Fruit fly (Drosophila melanogaster) whole organism, embryonic: ENCODE results near the gene axo.

Experiments used
- Ada2b ChIP-seq: fragments of 200-800 bp; sonication (Bioruptor generic); IDR thresholded peaks from 2 replicates; pipeline ENCODE4 v1.3.6; 2022; ENCODE audit warnings: missing biosample characterization, missing genetic modification characterization
- CG1024 ChIP-seq: fragments of 200-800 bp; sonication (Bioruptor generic); IDR thresholded peaks from 2 replicates; pipeline ENCODE4 v1.3.6; 2022; ENCODE audit warnings: missing biosample characterization, missing genetic modification characterization
- CG10267 ChIP-seq: fragments of 200-800 bp; sonication (Bioruptor generic); optimal IDR thresholded peaks from 2 replicates; lab custom pipeline; 2018; ENCODE audit warnings: missing biosample characterization, mild to moderate bottlenecking, missing genetic modification characterization, moderate library complexity
- CG10654 ChIP-seq: fragments of 200-800 bp; sonication (Bioruptor generic); optimal IDR thresholded peaks from 2 replicates; lab custom pipeline; 2016; ENCODE audit warnings: missing biosample characterization, missing genetic modification characterization
- CG11085 ChIP-seq: fragments of 200-800 bp; sonication (Bioruptor generic); IDR thresholded peaks from 2 replicates; pipeline ENCODE4 v1.3.6; 2022; ENCODE audit warnings: missing biosample characterization, missing genetic modification characterization
- CG11247 ChIP-seq: fragments of 200-800 bp; sonication (Bioruptor generic); IDR thresholded peaks from 2 replicates; pipeline ENCODE4 v1.3.6; 2022; ENCODE audit warnings: missing biosample characterization, missing genetic modification characterization
- CG11504 ChIP-seq: fragments of 200-800 bp; sonication (Bioruptor generic); optimal IDR thresholded peaks from 3 replicates; lab custom pipeline; 2019; ENCODE audit warnings: missing biosample characterization, mild to moderate bottlenecking, missing genetic modification characterization, moderate library complexity
- CG12659 ChIP-seq: fragments of 200-800 bp; sonication (Bioruptor generic); optimal IDR thresholded peaks from 3 replicates; lab custom pipeline; 2017; ENCODE audit warnings: mild to moderate bottlenecking, missing biosample characterization, missing genetic modification reagents, missing genetic modification characterization
- CG12942 ChIP-seq: fragments of 200-800 bp; sonication (Bioruptor generic); optimal IDR thresholded peaks from 3 replicates; lab custom pipeline; 2016; ENCODE audit warnings: missing biosample characterization, missing genetic modification characterization
- CG13894 ChIP-seq: fragments of 200-800 bp; sonication (Bioruptor generic); optimal IDR thresholded peaks from 3 replicates; lab custom pipeline; 2018; ENCODE audit warnings: missing biosample characterization, mild to moderate bottlenecking, missing genetic modification characterization, moderate library complexity
- CG14050 ChIP-seq: fragments of 200-800 bp; sonication (Bioruptor generic); IDR thresholded peaks from 3 replicates; pipeline ENCODE4 v1.3.6; 2022; ENCODE audit warnings: missing biosample characterization, missing genetic modification characterization
- CG14441 ChIP-seq: fragments of 200-800 bp; sonication (Bioruptor generic); IDR thresholded peaks from 2 replicates; pipeline ENCODE4 v1.3.6; 2022; ENCODE audit warnings: missing biosample characterization, missing genetic modification characterization
- CG14710 ChIP-seq: fragments of 200-800 bp; sonication (Bioruptor generic); optimal IDR thresholded peaks from 3 replicates; lab custom pipeline; 2019; ENCODE audit warnings: missing biosample characterization, mild to moderate bottlenecking, missing genetic modification characterization, moderate library complexity
- CG15269 ChIP-seq: fragments of 200-800 bp; sonication (Bioruptor generic); optimal IDR thresholded peaks from 2 replicates; lab custom pipeline; 2018; ENCODE audit warnings: missing biosample characterization, mild to moderate bottlenecking, missing genetic modification characterization, moderate library complexity
- CG15514 ChIP-seq: fragments of 200-800 bp; sonication (Bioruptor generic); optimal IDR thresholded peaks from 3 replicates; lab custom pipeline; 2017; ENCODE audit warnings: missing biosample characterization, missing genetic modification characterization, mild to moderate bottlenecking, moderate library complexity, missing genetic modification reagents
- CG1832 ChIP-seq: fragments of 200-800 bp; sonication (Bioruptor generic); optimal IDR thresholded peaks from 2 replicates; lab custom pipeline; 2017; ENCODE audit warnings: missing biosample characterization, mild to moderate bottlenecking, missing genetic modification characterization, inconsistent platforms
- CG2202 ChIP-seq: fragments of 200-800 bp; sonication (Bioruptor generic); optimal IDR thresholded peaks from 2 replicates; lab custom pipeline; 2018; ENCODE audit warnings: missing biosample characterization, mild to moderate bottlenecking, missing genetic modification characterization
- CG2712 ChIP-seq: fragments of 200-800 bp; optimal IDR thresholded peaks from 3 replicates; lab custom pipeline; 2019; ENCODE audit warnings: missing biosample characterization, mild to moderate bottlenecking, missing genetic modification characterization, moderate library complexity
- CG31388 ChIP-seq: fragments of 200-800 bp; sonication (Bioruptor generic); optimal IDR thresholded peaks from 2 replicates; lab custom pipeline; 2016; ENCODE audit warnings: missing biosample characterization, missing genetic modification characterization
- CG4730 ChIP-seq: fragments of 200-800 bp; sonication (Bioruptor generic); IDR thresholded peaks from 2 replicates; pipeline ENCODE4 v1.3.6; 2022; ENCODE audit warnings: missing biosample characterization, missing genetic modification characterization
- CG9215 ChIP-seq: fragments of 200-800 bp; sonication (Bioruptor generic); IDR thresholded peaks from 2 replicates; pipeline ENCODE4 v1.3.6; 2022; ENCODE audit warnings: missing biosample characterization, missing genetic modification characterization
- Camta ChIP-seq: fragments of 200-800 bp; sonication (Bioruptor generic); optimal IDR thresholded peaks from 2 replicates; lab custom pipeline; 2016; ENCODE audit warnings: missing biosample characterization, missing genetic modification characterization
- D19A ChIP-seq: fragments of 200-800 bp; optimal IDR thresholded peaks from 3 replicates; lab custom pipeline; 2019; ENCODE audit warnings: missing biosample characterization, mild to moderate bottlenecking, missing genetic modification characterization, moderate library complexity
- Doc3 ChIP-seq: fragments of 200-800 bp; sonication (Bioruptor generic); IDR thresholded peaks from 3 replicates; pipeline ENCODE4 v1.3.6; 2022; ENCODE audit warnings: missing biosample characterization, missing genetic modification characterization; ENCODE audit not compliant: partially characterized antibody
- E2f1 ChIP-seq: fragments of 200-800 bp; sonication (Bioruptor generic); IDR thresholded peaks from 2 replicates; pipeline ENCODE4 v1.3.6; 2022; ENCODE audit warnings: missing biosample characterization, missing genetic modification characterization
- Ets65A ChIP-seq: fragments of 200-800 bp; sonication (Bioruptor generic); peaks from one replicate; lab custom pipeline; 2016; ENCODE audit warnings: missing biosample characterization, missing genetic modification characterization
- Ets97D ChIP-seq: fragments of 200-800 bp; sonication (Bioruptor generic); optimal IDR thresholded peaks from 3 replicates; lab custom pipeline; 2016; ENCODE audit warnings: missing biosample characterization, missing genetic modification characterization
- Fer1 ChIP-seq: fragments of 200-800 bp; sonication (Bioruptor generic); optimal IDR thresholded peaks from 2 replicates; lab custom pipeline; 2017; ENCODE audit warnings: missing biosample characterization, mild to moderate bottlenecking, missing genetic modification characterization
- HLH4C ChIP-seq: fragments of 200-800 bp; sonication (Bioruptor generic); IDR thresholded peaks from 3 replicates; pipeline ENCODE4 v1.3.6; 2022; ENCODE audit warnings: missing biosample characterization, missing genetic modification characterization; ENCODE audit not compliant: partially characterized antibody
- Jarid2 ChIP-seq: fragments of 200-800 bp; sonication (Bioruptor generic); optimal IDR thresholded peaks from 3 replicates; lab custom pipeline; 2017; ENCODE audit warnings: mild to moderate bottlenecking, missing biosample characterization, missing genetic modification reagents, missing genetic modification characterization
- Lim3 ChIP-seq: fragments of 200-800 bp; sonication (Bioruptor generic); IDR thresholded peaks from 2 replicates; pipeline ENCODE4 v1.3.6; 2022; ENCODE audit warnings: missing biosample characterization, missing genetic modification characterization
- Ptx1 ChIP-seq: fragments of 200-800 bp; sonication (Bioruptor generic); IDR thresholded peaks from 2 replicates; pipeline ENCODE4 v1.3.6; 2022; ENCODE audit warnings: missing biosample characterization, missing genetic modification characterization
- Side ChIP-seq: fragments of 200-800 bp; sonication (Bioruptor generic); optimal IDR thresholded peaks from 2 replicates; lab custom pipeline; 2016; ENCODE audit warnings: missing biosample characterization, missing genetic modification characterization
- ara ChIP-seq: fragments of 200-800 bp; sonication (Bioruptor generic); IDR thresholded peaks from 2 replicates; pipeline ENCODE4 v1.3.6; 2022; ENCODE audit warnings: missing biosample characterization, missing genetic modification characterization
- ase ChIP-seq: fragments of 200-800 bp; sonication (Bioruptor generic); IDR thresholded peaks from 3 replicates; pipeline ENCODE4 v1.3.6; 2022; ENCODE audit warnings: missing biosample characterization, missing genetic modification characterization
- ato ChIP-seq: fragments of 200-800 bp; sonication (Bioruptor generic); IDR thresholded peaks from 2 replicates; pipeline ENCODE4 v1.3.6; 2022; ENCODE audit warnings: missing biosample characterization, missing genetic modification characterization; ENCODE audit not compliant: partially characterized antibody
- br ChIP-seq: fragments of >200 bp; optimal IDR thresholded peaks from 2 replicates; lab custom pipeline; 2017
- btn ChIP-seq: fragments of 200-800 bp; sonication (Bioruptor generic); optimal IDR thresholded peaks from 2 replicates; lab custom pipeline; 2016; ENCODE audit warnings: missing biosample characterization, missing genetic modification characterization
- cato ChIP-seq: fragments of 200-800 bp; sonication (Bioruptor generic); optimal IDR thresholded peaks from 2 replicates; lab custom pipeline; 2016; ENCODE audit warnings: missing biosample characterization, missing genetic modification characterization, borderline replicate concordance
- chif ChIP-seq, 2 experiments: fragments of 200-800 bp; sonication (Bioruptor generic); optimal IDR thresholded peaks; 3 replicates each; lab custom pipeline; 2016; ENCODE audit warnings: missing biosample characterization in 2 of 2, missing genetic modification characterization in 2 of 2
- ci ChIP-seq: fragments of 200-800 bp; sonication (Bioruptor generic); IDR thresholded peaks from 3 replicates; pipeline ENCODE4 v1.3.6; 2022; ENCODE audit warnings: missing biosample characterization, missing genetic modification characterization
- dmrt99B ChIP-seq: fragments of 200-800 bp; sonication (Bioruptor generic); optimal IDR thresholded peaks from 2 replicates; lab custom pipeline; 2018; ENCODE audit warnings: missing biosample characterization, mild to moderate bottlenecking, missing genetic modification characterization, moderate library complexity
- esg ChIP-seq: fragments of 200-800 bp; sonication (Bioruptor generic); conservative IDR thresholded peaks from 2 replicates; pipeline ENCODE4 v1.3.6; 2022; ENCODE audit warnings: missing biosample characterization, missing genetic modification characterization
- h ChIP-seq: fragments of >200 bp; optimal IDR thresholded peaks from 2 replicates; lab custom pipeline; 2017
- luna ChIP-seq: fragments of 200-800 bp; sonication (Bioruptor generic); optimal IDR thresholded peaks from 2 replicates; lab custom pipeline; 2016; ENCODE audit warnings: missing biosample characterization, missing genetic modification characterization
- psq ChIP-seq: fragments of 200-800 bp; sonication (Bioruptor generic); optimal IDR thresholded peaks from 2 replicates; lab custom pipeline; 2017; ENCODE audit warnings: missing biosample characterization, missing genetic modification characterization
- sc ChIP-seq, 3 experiments: fragments of >200 bp in 2 of 3; fragments of 200-800 bp in 1 of 3; sonication (Bioruptor generic) in 1 of 3; optimal IDR thresholded peaks; 2 replicates in 2 of 3; 3 replicates in 1 of 3; lab custom pipeline; 2017; ENCODE audit warnings: mild to moderate bottlenecking in 1 of 3, missing biosample characterization in 1 of 3, missing genetic modification characterization in 1 of 3, missing genetic modification reagents in 1 of 3
- sisA ChIP-seq: fragments of 200-800 bp; sonication (Bioruptor generic); IDR thresholded peaks from 2 replicates; pipeline ENCODE4 v1.3.6; 2022; ENCODE audit warnings: missing biosample characterization, missing genetic modification characterization
- slou ChIP-seq: fragments of 200-800 bp; sonication (Bioruptor generic); optimal IDR thresholded peaks from 3 replicates; lab custom pipeline; 2016; ENCODE audit warnings: missing biosample characterization, missing genetic modification characterization
- twi ChIP-seq: fragments of 200-800 bp; optimal IDR thresholded peaks from 2 replicates; lab custom pipeline; 2019; ENCODE audit warnings: missing biosample characterization, mild to moderate bottlenecking, missing genetic modification characterization, moderate library complexity
- yki ChIP-seq: fragments of >200 bp; optimal IDR thresholded peaks from 3 replicates; lab custom pipeline; 2018

Gene axo

dm6 chr3L:4690698-4691097 lies 3.6 kb upstream of the axo start (continued):
- peak; percentile 23 for TF ChIP-seq Ets65A (GFP tag; lab: Kevin White, UChicago)
- TF ChIP-seq CG15514 = no peak
- TF ChIP-seq CG14710 (tag; lab: Kevin White, UChicago) = peak; percentile 1
- peak; percentile 65 for TF ChIP-seq ci
- TF ChIP-seq Fer1 (GFP tag; lab: Kevin White, UChicago) = no peak
- TF ChIP-seq Lim3 (GFP tag; lab: Robert Waterston, UW) = 0 out of 2 replicates have a peak, but pooled peaks have one; percentile 21
- peak; percentile 44; the same call in 1 of the 2 replicates for TF ChIP-seq CG4730
- peak; percentile 40 for TF ChIP-seq CG11504 (tag; lab: Kevin White, UChicago)
- peak; percentile 35 for TF ChIP-seq CG15269 (tag; lab: Kevin White, UChicago)
- TF ChIP-seq HLH4C = no peak
- no peak for TF ChIP-seq CG12942 (GFP tag; lab: Kevin White, UChicago)
- TF ChIP-seq D19A (tag; lab: Kevin White, UChicago) = no peak
- no peak for TF ChIP-seq h (lab: Kevin White, UChicago)
- no peak for TF ChIP-seq CG2202 (tag; lab: Kevin White, UChicago)
- TF ChIP-seq ato (GFP tag; lab: Robert Waterston, UW) = no peak
- no peak for TF ChIP-seq cato (GFP tag; lab: Kevin White, UChicago)
- peak; percentile 31; the same call in 1 of the 2 replicates for TF ChIP-seq CG1024 (GFP tag; lab: Robert Waterston, UW)
- TF ChIP-seq br (lab: Kevin White, UChicago) = no peak
- TF ChIP-seq CG10654 = no peak
- TF ChIP-seq CG14441 (GFP tag; lab: Robert Waterston, UW) = 0 out of 2 replicates have a peak, but pooled peaks have one; percentile 13
- peak; percentile 24 for TF ChIP-seq Camta (GFP tag; lab: Kevin White, UChicago)
- TF ChIP-seq E2f1 (GFP tag; lab: Robert Waterston, UW) = 0 out of 2 replicates have a peak, but pooled peaks have one; percentile 52
- 0 out of 2 replicates have a peak, but pooled peaks have one; percentile 16 for TF ChIP-seq CG11085 (GFP tag; lab: Robert Waterston, UW)
- peak; percentile 29 for TF ChIP-seq dmrt99B
- no peak; the same call in 1 of the 2 replicates for TF ChIP-seq Ada2b
- TF ChIP-seq twi (tag; lab: Kevin White, UChicago) = no peak
- TF ChIP-seq CG11247 = peak; percentile 47; the same call in 1 of the 2 replicates
- TF ChIP-seq CG2712 = peak; percentile 45
- TF ChIP-seq luna (GFP tag; lab: Kevin White, UChicago) = no peak
- no peak for TF ChIP-seq btn (GFP tag; lab: Kevin White, UChicago)
- TF ChIP-seq yki (lab: Kevin White, UChicago) = no peak
- TF ChIP-seq ara (GFP tag; lab: Robert Waterston, UW) = no peak
- no peak for TF ChIP-seq esg (GFP tag; lab: Robert Waterston, UW)
- no peak for TF ChIP-seq CG12659 (GFP tag; lab: Kevin White, UChicago)
- TF ChIP-seq psq (GFP tag; lab: Kevin White, UChicago) = no peak
- peak; percentile 54 for TF ChIP-seq Ptx1 (GFP tag; lab: Robert Waterston, UW)
- TF ChIP-seq slou (GFP tag; lab: Kevin White, UChicago) = no peak
- TF ChIP-seq Jarid2 = no peak
- TF ChIP-seq CG14050 (GFP tag; lab: Robert Waterston, UW) = no peak; the same call in 2 of the 3 replicates
- TF ChIP-seq CG1832 (GFP tag; lab: Kevin White, UChicago) = no peak
- TF ChIP-seq chif (GFP tag; optimal IDR thresholded peaks at IDR 0.05; lab: Kevin White, UChicago) = peak in 1 of 2 experiments; percentile 36
- peak; percentile 45 for TF ChIP-seq sisA
- no peak for TF ChIP-seq CG9215
- no peak for TF ChIP-seq CG10267 (tag; lab: Kevin White, UChicago)
- 0 out of 3 replicates have a peak, but pooled peaks have one; percentile 31 for TF ChIP-seq ase (GFP tag; lab: Robert Waterston, UW)
- no peak for TF ChIP-seq sc (optimal IDR thresholded peaks at IDR 0.05; lab: Kevin White, UChicago)
- no peak for TF ChIP-seq sc (GFP tag; optimal IDR thresholded peaks at IDR 0.05; lab: Kevin White, UChicago)
- TF ChIP-seq Side (GFP tag; lab: Kevin White, UChicago) = no peak
- no peak for TF ChIP-seq Ets97D (GFP tag; lab: Kevin White, UChicago)
- no peak for TF ChIP-seq Doc3
- no peak for TF ChIP-seq CG13894 (tag; lab: Kevin White, UChicago)
- TF ChIP-seq CG31388 (GFP tag; lab: Kevin White, UChicago) = no peak
